4 fruit fly cellular contexts compared by ENCODE assay signal in the genomic region with DNA sequence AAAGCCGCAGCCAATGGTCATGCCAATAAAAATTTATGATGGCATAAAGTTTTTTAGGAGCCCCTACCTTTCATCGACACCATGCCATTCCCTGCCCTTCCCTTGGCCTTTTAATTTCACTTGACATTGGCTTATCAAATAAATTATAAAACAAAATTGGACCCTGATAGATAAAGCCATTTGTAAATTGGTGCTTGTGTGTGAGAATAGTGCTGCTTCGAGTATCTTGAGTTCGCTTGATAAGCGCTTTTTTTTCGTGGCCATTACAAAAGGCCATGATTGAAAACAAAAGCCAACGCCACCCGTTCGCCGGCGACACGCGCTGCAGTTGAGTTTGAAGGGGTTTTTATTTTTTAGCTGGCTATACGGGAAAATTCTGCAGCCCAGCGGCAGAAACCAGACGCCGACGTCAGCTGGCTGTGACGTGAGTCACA.
TF ChIP-seq lines count a peak whose summit lies in the region.

No protein-coding gene starts in this region.

- no peak for TF ChIP-seq CTCF in whole organism, embryonic (GFP tag; optimal IDR thresholded peaks at IDR 0.05; lab: Kevin White, UChicago)

TF ChIP-seq in whole organism, adult, 20 proteins besides CTCF, POLR2A, EP300 and RAD21:
- TF ChIP-seq CG11617 (GFP tag; optimal IDR thresholded peaks at IDR 0.05; lab: Kevin White, UChicago) (peak; percentile 49), Clk (GFP tag; optimal IDR thresholded peaks at IDR 0.05; lab: Kevin White, UChicago) (peak; percentile 44), CG7045 (GFP tag; optimal IDR thresholded peaks at IDR 0.05; lab: Kevin White, UChicago) (peak; percentile 61), cnc (optimal IDR thresholded peaks at IDR 0.05; lab: Kevin White, UChicago) (no peak), pad (GFP tag; optimal IDR thresholded peaks at IDR 0.05; lab: Kevin White, UChicago) (peak; percentile 37), Crg-1 (GFP tag; optimal IDR thresholded peaks at IDR 0.05; lab: Kevin White, UChicago) (no peak), CG1620 (GFP tag; optimal IDR thresholded peaks at IDR 0.05; lab: Kevin White, UChicago) (no peak), CG5204 (GFP tag; optimal IDR thresholded peaks at IDR 0.05; lab: Kevin White, UChicago) (no peak), cic (GFP tag; optimal IDR thresholded peaks at IDR 0.05; lab: Kevin White, UChicago) (peak; percentile 70), kay (GFP tag; lab: Kevin White, UChicago; ENCODE audit: borderline replicate concordance) (peak; percentile 77), toe (GFP tag; optimal IDR thresholded peaks at IDR 0.05; lab: Kevin White, UChicago) (no peak), CG33017 (tag; optimal IDR thresholded peaks at IDR 0.05; lab: Kevin White, UChicago) (peak; percentile 42), bab1 (GFP tag; optimal IDR thresholded peaks at IDR 0.05; lab: Kevin White, UChicago) (peak; percentile 44), CG14711 (tag; optimal IDR thresholded peaks at IDR 0.05; lab: Kevin White, UChicago) (no peak), tj (GFP tag; optimal IDR thresholded peaks at IDR 0.05; lab: Kevin White, UChicago) (peak; percentile 95), CG12768 (GFP tag; optimal IDR thresholded peaks at IDR 0.05; lab: Kevin White, UChicago) (peak; percentile 64), Mnt (GFP tag; optimal IDR thresholded peaks at IDR 0.05; lab: Kevin White, UChicago) (peak; percentile 59), Hr96 (GFP tag; optimal IDR thresholded peaks at IDR 0.05; lab: Kevin White, UChicago) (peak; percentile 8), ovo (GFP tag; optimal IDR thresholded peaks at IDR 0.05; lab: Kevin White, UChicago) (no peak), CG7101 (tag; optimal IDR thresholded peaks at IDR 0.05; lab: Kevin White, UChicago) (peak; percentile 63)

TF ChIP-seq in whole organism, embryonic, 481 proteins besides CTCF, POLR2A, EP300 and RAD21 (continues in another document):
- TF ChIP-seq rib (GFP tag; IDR thresholded peaks at IDR 0.05; lab: Robert Waterston, UW) (peak; percentile 9; the same call in 1 of the 2 replicates), Dip3 (GFP tag; optimal IDR thresholded peaks at IDR 0.05; lab: Kevin White, UChicago) (no peak), CG17361 (GFP tag; IDR thresholded peaks at IDR 0.05; lab: Robert Waterston, UW) (no peak), CG4360 (GFP tag; IDR thresholded peaks at IDR 0.05; lab: Robert Waterston, UW) (no peak), CG2712 (tag; optimal IDR thresholded peaks at IDR 0.05; lab: Kevin White, UChicago) (no peak), CG13775 (GFP tag; optimal IDR thresholded peaks at IDR 0.05; lab: Kevin White, UChicago) (no peak), CG13894 (tag; optimal IDR thresholded peaks at IDR 0.05; lab: Kevin White, UChicago) (peak; percentile 28), Sry-β (GFP tag; optimal IDR thresholded peaks at IDR 0.05; lab: Kevin White, UChicago) (no peak), CG34422 (GFP tag; IDR thresholded peaks at IDR 0.05; lab: Robert Waterston, UW) (no peak), NfI (GFP tag; optimal IDR thresholded peaks at IDR 0.05; lab: Kevin White, UChicago) (no peak), gfzf (GFP tag; optimal IDR thresholded peaks at IDR 0.05; lab: Kevin White, UChicago) (no peak), CG18262 (tag; optimal IDR thresholded peaks at IDR 0.05; lab: Kevin White, UChicago) (no peak), CG43689 (GFP tag; IDR thresholded peaks at IDR 0.05; lab: Robert Waterston, UW) (no peak), CG10565 (GFP tag; optimal IDR thresholded peaks at IDR 0.05; lab: Kevin White, UChicago) (no peak), Ravus (GFP tag; IDR thresholded peaks at IDR 0.05; lab: Robert Waterston, UW) (no peak), CG16815 (GFP tag; optimal IDR thresholded peaks at IDR 0.05; lab: Kevin White, UChicago) (no peak), Jarid2 (GFP tag; optimal IDR thresholded peaks at IDR 0.05; lab: Kevin White, UChicago) (no peak), esg (GFP tag; conservative IDR thresholded peaks at IDR 0.05; lab: Robert Waterston, UW) (no peak), Hand (GFP tag; optimal IDR thresholded peaks at IDR 0.05; lab: Kevin White, UChicago) (no peak), CG15269 (tag; optimal IDR thresholded peaks at IDR 0.05; lab: Kevin White, UChicago) (no peak), CG3163 (GFP tag; optimal IDR thresholded peaks at IDR 0.05; lab: Kevin White, UChicago) (no peak), Bteb2 (GFP tag; optimal IDR thresholded peaks at IDR 0.05; lab: Kevin White, UChicago) (no peak), CG7556 (GFP tag; optimal IDR thresholded peaks at IDR 0.05; lab: Kevin White, UChicago) (no peak), cwo (GFP tag; optimal IDR thresholded peaks at IDR 0.05; lab: Kevin White, UChicago) (peak; percentile 41)

TF ChIP-seq in whole organism, prepupa, 60 proteins besides CTCF, POLR2A, EP300 and RAD21:
- TF ChIP-seq CG6792 (GFP tag; optimal IDR thresholded peaks at IDR 0.05; lab: Kevin White, UChicago) (no peak), fkh (GFP tag; optimal IDR thresholded peaks at IDR 0.05; lab: Kevin White, UChicago) (no peak), vri (GFP tag; optimal IDR thresholded peaks at IDR 0.05; lab: Kevin White, UChicago) (peak; percentile 67), CG6163 (GFP tag; IDR thresholded peaks at IDR 0.05; lab: Robert Waterston, UW) (no peak), Hr4 (GFP tag; optimal IDR thresholded peaks at IDR 0.05; lab: Kevin White, UChicago) (no peak), dac (GFP tag; optimal IDR thresholded peaks at IDR 0.05; lab: Kevin White, UChicago) (no peak)

TF ChIP-seq in whole organism, wandering third instar larva, 38 proteins besides CTCF, POLR2A, EP300 and RAD21:
- no peak for TF ChIP-seq Rel (GFP tag; optimal IDR thresholded peaks at IDR 0.05; lab: Kevin White, UChicago)
- TF ChIP-seq Rel (tag; optimal IDR thresholded peaks at IDR 0.05; lab: Kevin White, UChicago), result peak; percentile 45
- TF ChIP-seq Sp1 (GFP tag; optimal IDR thresholded peaks at IDR 0.05; lab: Kevin White, UChicago), result peak; percentile 19
- no peak for TF ChIP-seq pan (optimal IDR thresholded peaks at IDR 0.05; lab: Kevin White, UChicago)
- TF ChIP-seq h (GFP tag; optimal IDR thresholded peaks at IDR 0.05; lab: Kevin White, UChicago), result peak; percentile 49
TF ChIP-seq in whole organism, wandering third instar larva: peak in this region for 3.
